Fruit fly (Drosophila melanogaster): Measurements from ENCODE around the gene CG11703.
A peak's percentile ranks its signal among the peaks of the same experiment; 100 is the strongest.

DNA sequence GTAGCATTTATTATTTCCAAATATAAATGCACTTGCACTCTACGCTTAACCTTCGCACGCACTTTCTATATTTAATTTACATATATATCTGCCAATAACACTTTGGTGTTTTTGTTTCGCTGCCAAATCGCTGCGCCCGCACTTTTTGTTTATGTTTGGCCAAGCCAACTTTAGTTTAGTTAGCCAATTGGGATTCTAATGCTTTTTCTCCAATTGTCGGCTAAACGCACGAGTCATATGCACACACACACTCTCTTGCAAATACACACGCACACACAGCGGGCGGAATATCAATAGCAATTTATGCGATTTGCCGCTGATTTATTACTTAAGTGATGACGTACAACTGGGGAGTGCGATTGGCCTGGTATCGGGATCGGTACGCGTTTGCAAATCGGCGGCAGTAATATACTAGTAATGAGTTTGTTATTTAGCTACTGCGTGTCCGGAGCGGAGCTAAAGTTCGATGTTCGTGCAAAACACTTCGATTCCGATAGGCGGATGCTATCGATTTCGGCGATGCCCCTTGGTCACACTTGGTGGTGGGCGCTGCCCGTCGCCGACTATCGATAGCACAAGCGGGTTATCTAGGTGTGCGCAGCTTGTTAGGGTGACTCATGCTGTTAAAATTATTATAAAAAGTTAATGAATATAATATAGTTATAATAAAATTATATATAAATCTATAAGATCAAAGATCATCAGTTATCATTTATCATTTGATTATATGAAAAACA is 1.7 kb downstream of the CG11703 start, which contains the start of gene vib:
- no peak for TF ChIP-seq Dfd (GFP tag; optimal IDR thresholded peaks at IDR 0.05)
- TF ChIP-seq h (GFP tag; optimal IDR thresholded peaks at IDR 0.05): peak; percentile 39
- peak; percentile 12 for TF ChIP-seq CG9705 (GFP tag; optimal IDR thresholded peaks at IDR 0.05)
- TF ChIP-seq pan (optimal IDR thresholded peaks at IDR 0.05): no peak
- no peak for TF ChIP-seq Myc (optimal IDR thresholded peaks at IDR 0.05)
- TF ChIP-seq dsf (GFP tag; optimal IDR thresholded peaks at IDR 0.05; ENCODE audit: borderline replicate concordance): no peak
- no peak for TF ChIP-seq ey (GFP tag; optimal IDR thresholded peaks at IDR 0.05)
- TF ChIP-seq usp (GFP tag; optimal IDR thresholded peaks at IDR 0.05): no peak

All from whole organism, wandering third instar larva.